Worm (Caenorhabditis elegans) whole organism, midembryonic: ENCODE measurements around the gene copb-1.

Experiments used
- T22C8.4 ChIP-seq: fragments of 200-800 bp; sonication (Bioruptor generic); IDR thresholded peaks from 2 replicates; pipeline ENCODE4 v1.3.6; 2022; ENCODE audit warnings: missing genetic modification characterization, missing compliant biosample characterization
- flt-1 ChIP-seq: fragments of 200-800 bp; sonication (Bioruptor generic); IDR thresholded peaks from 2 replicates; pipeline ENCODE4 v1.3.6; 2022; ENCODE audit warnings: missing genetic modification characterization, missing compliant biosample characterization
- klf-2 ChIP-seq: fragments of 200-800 bp; sonication (Bioruptor generic); conservative IDR thresholded peaks from 2 replicates; pipeline ENCODE4 v1.3.6; 2022; ENCODE audit warnings: missing genetic modification reagents, missing genetic modification characterization, missing compliant biosample characterization
- ref-1 ChIP-seq: fragments of 200-800 bp; sonication (Bioruptor generic); conservative IDR thresholded peaks from 2 replicates; pipeline ENCODE4 v1.3.6; 2022; ENCODE audit warnings: missing genetic modification reagents, missing genetic modification characterization, missing compliant biosample characterization
- tab-1 ChIP-seq: fragments of 200-800 bp; sonication (Bioruptor generic); IDR thresholded peaks from 2 replicates; pipeline ENCODE4 v1.3.6; 2022; ENCODE audit warnings: missing genetic modification characterization, missing compliant biosample characterization
- ztf-23 ChIP-seq: fragments of 200-800 bp; sonication (Bioruptor generic); IDR thresholded peaks from 2 replicates; pipeline ENCODE4 v1.3.6; 2022; ENCODE audit warnings: missing genetic modification reagents, missing genetic modification characterization, missing compliant biosample characterization
- ztf-29 ChIP-seq: fragments of 200-800 bp; sonication (Bioruptor generic); IDR thresholded peaks from 2 replicates; pipeline ENCODE4 v1.3.6; 2022; ENCODE audit warnings: missing genetic modification reagents, missing genetic modification characterization, missing compliant biosample characterization

DNA sequence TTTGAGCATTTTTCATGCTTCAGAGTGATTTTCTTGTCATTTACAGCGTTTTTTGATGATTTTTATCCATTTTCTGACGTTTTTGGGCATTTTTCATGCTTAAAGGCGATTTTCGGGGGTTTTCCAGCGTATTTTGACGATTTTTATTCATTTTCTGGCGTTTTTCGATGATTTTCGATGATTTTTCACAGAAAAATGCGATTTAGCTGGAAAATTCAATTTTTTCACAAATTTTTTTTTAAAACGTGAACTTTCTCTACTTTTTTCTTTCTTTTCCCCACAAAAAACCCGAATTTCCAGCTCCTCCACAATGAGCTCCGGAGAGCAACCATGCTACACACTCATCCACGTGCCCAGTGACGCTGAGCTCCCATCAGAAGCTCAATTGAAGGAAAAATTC, at the start of gene copb-1:
- TF ChIP-seq ztf-23 (GFP tag; lab: Robert Waterston, UW) (no peak), ztf-29 (GFP tag; lab: Robert Waterston, UW) (no peak), flt-1 (GFP tag; lab: Robert Waterston, UW) (no peak), tab-1 (no peak), T22C8.4 (no peak), klf-2 (GFP tag; lab: Robert Waterston, UW) (no peak), ref-1 (GFP tag; lab: Robert Waterston, UW) (no peak)
